Fruit fly (Drosophila melanogaster) whole organism: ENCODE results near the gene CG5618.

Source experiments
- CG8478 ChIP-seq: fragments of >200 bp; optimal IDR thresholded peaks from 2 replicates; lab custom pipeline; 2018; ENCODE audit warnings: inconsistent platforms
- Dll ChIP-seq: fragments of >200 bp; optimal IDR thresholded peaks from 2 replicates; lab custom pipeline; 2017
- EcR ChIP-seq, 2 experiments: fragments of >200 bp; optimal IDR thresholded peaks; 2 replicates each; lab custom pipeline; 2017; ENCODE audit warnings: missing biosample characterization in 2 of 2, missing genetic modification characterization in 2 of 2, missing genetic modification reagents in 2 of 2
- pan ChIP-seq: fragments of >200 bp; optimal IDR thresholded peaks from 2 replicates; lab custom pipeline; 2017
- psq ChIP-seq: fragments of >200 bp; optimal IDR thresholded peaks from 2 replicates; lab custom pipeline; 2017
- usp ChIP-seq: fragments of >200 bp; optimal IDR thresholded peaks from 2 replicates; lab custom pipeline; 2017; ENCODE audit warnings: missing biosample characterization, missing genetic modification characterization, mixed read lengths

The CG5618 gene

DNA sequence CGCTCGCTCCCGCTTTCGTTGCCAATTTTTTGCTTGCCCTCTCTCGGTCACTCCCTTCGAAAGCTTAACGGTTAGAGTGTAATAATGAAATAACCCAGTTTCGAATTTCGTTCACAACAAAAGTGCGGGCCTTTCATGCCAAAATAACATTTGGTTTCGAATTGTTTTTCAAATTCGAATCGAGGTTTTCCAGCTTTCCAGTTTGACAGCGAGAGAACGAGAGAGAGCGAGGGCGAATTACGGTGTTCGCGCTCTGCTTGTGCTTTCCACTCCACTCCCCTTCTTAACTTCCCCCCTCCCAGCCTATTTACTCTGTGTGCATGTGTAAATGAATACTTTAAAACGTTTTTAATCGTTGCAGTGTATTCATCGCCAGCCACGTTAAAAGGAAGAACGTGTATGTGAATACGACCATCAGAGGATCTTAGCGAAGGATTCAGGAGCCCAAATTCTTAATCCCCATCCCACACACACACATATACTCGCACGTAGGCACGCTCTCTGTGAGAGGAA lies 4.6 kb upstream of the CG5618 start:
- TF ChIP-seq CG8478 (lab: Kevin White, UChicago) (no peak), EcR (GFP tag; optimal IDR thresholded peaks at IDR 0.05; lab: Kevin White, UChicago) (peak in 1 of 2 experiments; percentile 10), psq (lab: Kevin White, UChicago) (no peak), pan (lab: Kevin White, UChicago) (no peak), usp (GFP tag; lab: Kevin White, UChicago) (no peak), Dll (lab: Kevin White, UChicago) (no peak)

DNA sequence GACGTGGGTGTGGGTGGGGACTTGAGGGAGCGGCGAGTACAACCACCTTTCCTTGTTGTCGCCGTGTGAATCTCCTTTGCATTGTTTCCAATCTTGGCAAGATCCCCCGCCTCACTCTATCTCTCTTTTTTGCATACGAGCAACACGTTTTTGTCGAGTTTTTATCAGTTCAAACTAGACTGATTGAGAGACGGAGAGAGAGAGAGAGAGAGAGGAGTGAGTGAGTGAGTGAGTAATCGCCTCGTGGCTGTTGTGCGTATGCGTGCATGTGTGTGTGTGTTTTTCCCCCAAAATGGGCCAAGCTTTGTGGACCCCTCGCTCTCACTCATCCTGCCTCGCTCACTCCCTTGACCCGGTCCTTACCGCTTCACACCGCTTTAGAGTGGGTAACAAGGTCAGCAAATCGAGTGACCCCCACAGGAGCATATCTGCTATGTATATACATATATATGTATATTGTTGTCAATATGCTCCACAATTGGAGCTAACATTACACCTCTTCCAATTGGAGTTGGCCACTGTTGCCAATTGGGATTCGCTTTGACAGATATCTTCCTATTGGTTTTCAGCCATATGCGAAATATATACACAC lies 3.8 kb upstream of the CG5618 start:
- TF ChIP-seq CG8478 (lab: Kevin White, UChicago) = no peak
- TF ChIP-seq Dll (lab: Kevin White, UChicago) = no peak
- TF ChIP-seq EcR (GFP tag; optimal IDR thresholded peaks at IDR 0.05; lab: Kevin White, UChicago) = peak in 1 of 2 experiments; percentile 85

DNA sequence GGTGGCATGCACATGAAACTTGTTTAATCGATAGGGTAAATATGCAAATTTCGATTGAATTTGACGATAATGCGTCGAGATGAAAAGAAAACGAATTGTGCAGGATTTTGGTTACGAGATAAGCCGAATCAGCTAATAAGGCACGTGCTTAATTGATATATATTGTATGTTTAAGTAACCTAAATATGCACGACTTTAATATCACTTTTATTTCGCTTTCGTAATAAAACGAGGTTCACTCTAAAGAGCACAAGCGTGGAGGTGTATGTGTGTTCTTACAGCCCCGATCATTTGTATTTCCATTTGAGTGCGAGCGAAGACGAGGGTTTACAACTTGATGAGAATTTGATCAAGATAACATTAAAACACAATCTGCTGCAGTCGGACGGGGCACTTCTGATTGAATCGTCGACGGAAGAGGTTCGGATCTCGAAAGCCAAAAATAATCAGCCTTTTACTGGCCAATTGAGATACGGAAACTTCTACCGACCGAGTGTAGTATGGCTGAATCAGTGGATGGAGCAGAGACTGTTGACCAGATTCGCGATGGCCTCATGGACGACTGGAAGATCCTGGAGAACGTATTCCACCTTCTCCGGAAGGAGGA lies 580 bp downstream of the CG5618 start:
- no peak for TF ChIP-seq CG8478 (lab: Kevin White, UChicago)
- no peak for TF ChIP-seq psq (lab: Kevin White, UChicago)
- TF ChIP-seq EcR (GFP tag; optimal IDR thresholded peaks at IDR 0.05; lab: Kevin White, UChicago) = no peak
- no peak for TF ChIP-seq usp (GFP tag; lab: Kevin White, UChicago)
- TF ChIP-seq Dll (lab: Kevin White, UChicago) = no peak
- no peak for TF ChIP-seq pan (lab: Kevin White, UChicago)

DNA sequence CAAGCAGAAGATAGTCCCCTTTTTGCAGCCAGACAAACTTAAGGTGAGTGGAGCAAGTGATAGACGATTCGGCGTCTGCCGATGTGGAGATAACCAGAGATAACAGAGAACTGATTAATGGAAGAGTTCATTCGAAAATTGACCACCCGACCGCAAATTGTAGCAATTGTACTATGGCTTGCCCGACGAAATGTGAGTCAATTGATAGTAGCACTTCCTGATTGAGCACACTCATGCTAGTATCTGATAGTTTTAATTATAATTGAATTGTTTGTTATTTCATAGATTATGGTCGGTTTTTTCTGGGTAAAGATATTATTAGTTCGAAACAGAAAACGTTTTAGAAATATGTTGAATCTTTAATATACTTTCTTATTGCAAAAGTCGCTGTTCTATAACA lies 1.1 kb downstream of the CG5618 start:
- no peak for TF ChIP-seq CG8478 (lab: Kevin White, UChicago)
- no peak for TF ChIP-seq EcR (GFP tag; optimal IDR thresholded peaks at IDR 0.05; lab: Kevin White, UChicago)
- TF ChIP-seq pan (lab: Kevin White, UChicago) = no peak
- no peak for TF ChIP-seq psq (lab: Kevin White, UChicago)
- no peak for TF ChIP-seq usp (GFP tag; lab: Kevin White, UChicago)
- TF ChIP-seq Dll (lab: Kevin White, UChicago) = no peak

DNA sequence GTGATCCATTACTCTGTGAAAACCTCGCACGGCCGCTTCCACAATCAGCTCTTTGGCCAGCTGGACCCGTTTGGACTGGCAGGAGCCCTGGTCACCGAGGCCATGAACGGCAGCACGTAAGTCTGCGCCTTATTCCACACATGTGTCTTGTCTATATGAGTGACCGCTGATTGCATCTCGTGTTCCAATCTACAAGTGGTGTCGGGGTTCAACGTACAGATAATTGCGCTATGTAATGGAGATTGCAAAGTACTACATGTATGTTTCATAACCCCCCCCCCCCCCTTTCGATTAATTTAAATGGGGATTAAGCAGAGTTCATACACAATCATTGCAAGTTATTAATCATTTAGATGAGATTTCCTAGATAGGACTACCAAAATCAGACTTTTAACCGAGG lies 1.6 kb downstream of the CG5618 start:
- TF ChIP-seq Dll (lab: Kevin White, UChicago) (no peak), EcR (GFP tag; optimal IDR thresholded peaks at IDR 0.05; lab: Kevin White, UChicago) (no peak), psq (lab: Kevin White, UChicago) (no peak), usp (GFP tag; lab: Kevin White, UChicago) (no peak), CG8478 (lab: Kevin White, UChicago) (no peak), pan (lab: Kevin White, UChicago) (no peak)

DNA sequence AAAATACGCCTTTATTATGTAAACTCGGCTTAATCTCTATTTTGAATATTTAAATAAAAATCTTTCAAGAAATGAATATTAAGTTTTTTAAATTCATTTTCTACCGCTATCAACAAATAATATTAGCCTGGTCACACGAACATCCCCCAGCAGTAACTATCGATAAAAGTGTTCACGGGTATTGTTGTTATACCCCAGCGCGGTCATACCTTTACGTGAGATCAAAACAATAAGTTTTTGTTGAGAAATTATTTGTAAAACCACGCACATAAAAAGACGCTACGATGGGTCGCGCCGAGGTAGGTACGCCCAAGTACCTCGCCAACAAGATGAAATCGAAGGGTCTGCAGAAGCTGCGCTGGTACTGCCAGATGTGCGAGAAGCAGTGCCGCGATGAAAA lies 3.4 kb downstream of the CG5618 start, which contains the start of gene kin17:
TSS of gene kin17 (plus strand) at position 195 of the 400 bp plus-strand sequence.
- TF ChIP-seq Dll (lab: Kevin White, UChicago) (no peak), CG8478 (lab: Kevin White, UChicago) (no peak), EcR (GFP tag; optimal IDR thresholded peaks at IDR 0.05; lab: Kevin White, UChicago) (no peak), usp (GFP tag; lab: Kevin White, UChicago) (no peak), psq (lab: Kevin White, UChicago) (no peak)

DNA sequence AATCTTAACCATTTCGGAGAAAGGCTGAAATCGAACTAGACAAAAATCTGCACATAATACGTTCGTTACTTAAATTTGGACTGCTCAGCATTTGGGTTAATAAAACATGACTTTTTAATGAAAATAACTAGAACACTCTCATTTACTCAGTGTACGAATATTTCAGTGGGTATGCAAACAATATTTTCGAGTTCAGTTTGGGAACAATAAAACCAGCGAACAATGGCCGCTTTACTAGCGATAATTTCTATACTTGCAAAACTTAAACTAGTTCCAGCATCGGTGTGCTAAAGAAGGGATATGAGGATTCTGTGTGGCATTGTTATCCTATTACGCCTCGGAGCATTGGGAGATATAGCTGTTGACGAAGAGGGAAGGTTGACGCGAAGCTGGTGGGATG lies 5.0 kb downstream of the CG5618 start, which contains the start of gene CG5665:
TSS of gene CG5665 (plus strand) at position 301 of the 400 bp plus-strand sequence.
- TF ChIP-seq CG8478 (lab: Kevin White, UChicago) (no peak), usp (GFP tag; lab: Kevin White, UChicago) (no peak), Dll (lab: Kevin White, UChicago) (no peak), pan (lab: Kevin White, UChicago) (no peak), psq (lab: Kevin White, UChicago) (no peak), EcR (GFP tag; optimal IDR thresholded peaks at IDR 0.05; lab: Kevin White, UChicago) (no peak)

DNA sequence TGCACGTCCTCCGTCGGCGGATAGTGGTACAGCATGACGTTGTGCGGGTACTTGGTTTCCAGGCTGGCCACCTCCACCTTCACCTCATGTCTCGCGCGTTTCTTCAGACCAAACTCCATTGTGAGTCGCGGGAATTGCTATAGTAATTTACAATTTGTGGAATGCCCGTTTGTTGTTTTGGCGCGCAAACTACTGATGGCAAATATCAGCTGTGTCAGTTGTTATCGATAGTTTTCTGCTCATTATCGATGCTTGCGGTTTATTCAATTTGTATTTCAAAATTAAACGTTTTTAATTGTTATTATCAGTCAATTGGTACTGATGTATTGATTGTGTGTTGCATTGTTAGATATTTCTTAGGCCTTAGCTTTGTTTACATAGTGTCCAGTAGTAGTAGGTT lies 8.1 kb downstream of the CG5618 start, which contains the start of gene Prim2:
TSS of gene Prim2 (minus strand) at position 197 of the 400 bp plus-strand sequence.
- TF ChIP-seq usp (GFP tag; lab: Kevin White, UChicago) (no peak), Dll (lab: Kevin White, UChicago) (no peak), CG8478 (lab: Kevin White, UChicago) (no peak), EcR (GFP tag; optimal IDR thresholded peaks at IDR 0.05; lab: Kevin White, UChicago) (no peak), pan (lab: Kevin White, UChicago) (no peak), psq (lab: Kevin White, UChicago) (no peak)

DNA sequence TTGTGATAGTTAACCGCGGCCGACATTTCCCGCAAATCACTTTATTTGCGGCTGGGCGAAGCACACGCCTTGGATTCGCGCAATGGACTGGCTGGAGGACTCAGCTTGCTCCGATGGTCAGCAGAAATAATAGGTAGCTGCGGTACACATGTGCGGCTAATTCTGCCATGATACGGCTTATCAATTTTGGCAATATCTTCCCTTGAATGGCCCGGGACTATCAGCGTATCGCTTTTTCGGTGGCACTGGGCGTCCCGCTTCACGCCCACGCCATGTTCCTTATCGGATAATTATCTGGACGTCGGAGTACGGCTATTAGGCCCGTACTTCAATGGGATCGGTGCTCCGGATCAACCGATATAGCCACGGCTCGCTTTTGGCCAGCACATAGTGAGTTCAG lies 12.8 kb downstream of the CG5618 start:
- TF ChIP-seq psq (lab: Kevin White, UChicago) = no peak
- TF ChIP-seq EcR (GFP tag; optimal IDR thresholded peaks at IDR 0.05; lab: Kevin White, UChicago) = no peak
- no peak for TF ChIP-seq Dll (lab: Kevin White, UChicago)
- TF ChIP-seq usp (GFP tag; lab: Kevin White, UChicago) = no peak
- TF ChIP-seq CG8478 (lab: Kevin White, UChicago) = no peak
- TF ChIP-seq pan (lab: Kevin White, UChicago) = no peak

DNA sequence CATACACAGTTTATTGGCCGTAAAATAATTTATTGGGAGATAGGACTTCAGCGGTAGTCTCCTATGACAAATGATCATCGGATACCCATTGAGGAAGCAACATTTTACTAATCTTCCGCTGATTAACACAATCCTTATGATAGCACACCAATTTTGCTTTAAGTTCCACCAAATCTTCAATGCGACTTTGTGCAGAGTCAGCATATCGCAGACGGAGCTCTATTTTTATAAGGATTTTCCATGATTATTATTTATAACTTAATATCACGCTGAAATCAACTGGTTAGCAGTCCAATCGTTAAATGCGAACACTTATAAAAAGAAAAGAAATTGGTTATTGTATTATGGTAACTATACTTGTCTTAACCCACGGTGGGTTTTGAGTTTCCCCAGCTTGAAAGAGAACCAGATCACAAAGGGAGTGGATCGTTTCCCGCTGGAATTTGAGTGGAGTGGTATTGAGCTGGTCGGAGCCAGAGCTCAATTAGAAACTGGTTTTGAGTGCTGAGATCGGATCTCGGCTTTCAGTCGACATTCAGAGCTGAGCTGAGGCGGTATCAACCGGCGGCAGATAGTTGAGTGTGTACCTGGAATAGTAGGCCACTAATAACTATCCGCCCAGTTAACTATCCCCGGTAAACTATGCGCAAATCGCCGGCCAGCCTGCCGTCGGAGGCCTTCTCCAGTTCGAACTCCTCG lies 13.6 kb downstream of the CG5618 start, which contains the start of the genes Toll-9 and in:
TSS of gene Toll-9 (minus strand) at position 51 of the 699 bp plus-strand sequence.
TSS of gene in (plus strand) at position 525 of the 699 bp plus-strand sequence.
- no peak for TF ChIP-seq pan (lab: Kevin White, UChicago)
- no peak for TF ChIP-seq psq (lab: Kevin White, UChicago)
- TF ChIP-seq EcR (GFP tag; optimal IDR thresholded peaks at IDR 0.05; lab: Kevin White, UChicago) = no peak
- no peak for TF ChIP-seq Dll (lab: Kevin White, UChicago)
- no peak for TF ChIP-seq CG8478 (lab: Kevin White, UChicago)
- no peak for TF ChIP-seq usp (GFP tag; lab: Kevin White, UChicago)
